Worm (Caenorhabditis elegans): ENCODE data around the gene srg-15.

srg-15 gene

DNA sequence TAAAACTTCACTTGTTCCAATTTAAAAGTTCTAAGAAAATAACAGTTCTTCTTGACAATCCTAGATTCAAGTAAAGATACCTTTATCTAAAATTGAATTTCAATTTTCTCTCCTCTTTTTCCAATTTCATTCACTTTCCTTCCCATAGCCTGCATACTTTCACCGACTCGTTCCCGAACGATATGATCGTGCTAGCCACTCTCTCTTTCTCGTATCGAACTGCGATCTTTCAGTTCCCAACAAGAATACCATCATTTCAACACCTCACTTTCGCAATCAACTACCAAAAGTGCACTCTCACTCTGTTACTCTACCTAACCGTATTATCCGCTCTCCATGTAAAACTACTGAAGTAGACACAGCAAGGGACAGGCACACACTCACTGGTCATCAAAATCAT is 39.8 kb upstream of the srg-15 start:
- TF ChIP-seq unc-62 (GFP tag; optimal IDR thresholded peaks at IDR 0.05) (no peak), lin-14 (GFP tag; optimal IDR thresholded peaks at IDR 0.05) (peak; percentile 28), snu-23 (GFP tag; optimal IDR thresholded peaks at IDR 0.05) (peak; percentile 1), blmp-1 (tag; optimal IDR thresholded peaks at IDR 0.05) (peak; percentile 95), isw-1 (GFP tag; IDR thresholded peaks at IDR 0.05) (no peak), skn-1 (tag; optimal IDR thresholded peaks at IDR 0.05) (peak; percentile 60)

DNA sequence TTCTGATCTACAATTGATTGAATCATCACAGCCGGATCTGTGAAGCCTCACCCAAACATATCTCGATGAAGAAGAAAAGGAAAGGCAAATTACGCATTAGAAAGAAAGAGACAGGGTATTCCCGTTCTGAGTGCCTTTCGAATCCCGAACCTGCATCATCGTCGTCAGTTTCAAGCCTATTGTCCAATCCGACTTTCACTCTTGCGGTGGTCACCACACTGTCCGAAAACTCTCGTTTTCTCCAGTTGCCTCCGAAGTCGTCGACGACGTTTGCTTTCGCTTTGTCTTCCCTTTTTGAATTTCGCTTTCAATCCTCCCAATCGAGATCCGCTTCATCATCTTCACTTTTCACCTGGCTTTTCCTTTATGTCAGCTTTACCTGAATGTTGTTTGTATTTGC is 38.9 kb upstream of the srg-15 start:
- no peak for TF ChIP-seq nhr-237 (tag; optimal IDR thresholded peaks at IDR 0.05)
- TF ChIP-seq unc-86 (tag; optimal IDR thresholded peaks at IDR 0.05), result no peak
- TF ChIP-seq ztf-4 (tag; optimal IDR thresholded peaks at IDR 0.05), result no peak
- no peak for TF ChIP-seq nhr-12 (tag; optimal IDR thresholded peaks at IDR 0.05)
- TF ChIP-seq tbx-2 (tag; optimal IDR thresholded peaks at IDR 0.05), result no peak
- TF ChIP-seq blmp-1 (tag; optimal IDR thresholded peaks at IDR 0.05), result peak; percentile 100
- TF ChIP-seq unc-30 (tag; optimal IDR thresholded peaks at IDR 0.05), result no peak

DNA sequence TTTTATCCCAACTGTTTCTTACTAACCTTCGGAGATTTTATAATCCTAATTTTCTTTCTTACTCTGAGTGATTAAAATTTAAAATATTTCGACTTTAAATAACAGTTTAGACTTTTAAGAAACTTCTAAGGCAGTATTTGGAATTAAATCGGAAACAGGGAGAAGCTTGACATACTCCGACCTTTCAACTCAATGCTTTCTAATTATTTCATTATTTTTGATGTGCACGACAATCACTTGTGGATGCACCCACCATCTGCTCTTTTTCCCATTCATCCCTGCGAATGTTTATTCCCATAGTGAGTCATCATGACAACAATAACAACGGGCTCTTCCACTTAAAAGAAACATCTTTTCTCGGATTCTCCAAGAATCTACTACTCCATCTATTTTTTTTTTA is 38.4 kb upstream of the srg-15 start:
- TF ChIP-seq efl-1 (optimal IDR thresholded peaks at IDR 0.05) (no peak), efl-1 (GFP tag; optimal IDR thresholded peaks at IDR 0.05 in 1 of 2) (peak in 1 of 2 experiments; percentile 64), fkh-10 (GFP tag; optimal IDR thresholded peaks at IDR 0.05) (no peak), fos-1 (tag; optimal IDR thresholded peaks at IDR 0.05) (no peak), unc-130 (tag; optimal IDR thresholded peaks at IDR 0.05) (no peak)

DNA sequence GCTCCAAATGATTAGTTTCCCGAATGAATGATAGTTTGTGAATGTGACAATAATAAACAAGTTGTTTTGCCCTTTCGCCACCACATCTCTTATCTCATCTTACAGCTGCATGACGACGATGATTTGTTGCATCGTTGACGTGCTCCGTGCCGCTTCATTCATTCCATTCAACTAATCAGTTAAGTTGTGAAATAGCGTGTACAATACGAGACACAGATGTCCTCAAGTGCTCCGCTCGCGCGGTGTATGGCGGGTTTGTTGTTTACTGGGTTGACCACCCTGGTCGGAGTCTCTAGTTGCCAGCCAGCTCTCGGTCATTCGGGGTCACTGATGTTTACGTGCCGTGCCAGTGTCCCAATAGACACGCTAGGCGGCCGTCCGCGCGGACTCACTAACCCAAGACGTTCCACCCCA is 37.7 kb upstream of the srg-15 start:
- TF ChIP-seq ztf-11 (tag; optimal IDR thresholded peaks at IDR 0.05) (no peak), nhr-237 (tag; optimal IDR thresholded peaks at IDR 0.05) (no peak), F16B12.6 (tag; optimal IDR thresholded peaks at IDR 0.05) (no peak)

DNA sequence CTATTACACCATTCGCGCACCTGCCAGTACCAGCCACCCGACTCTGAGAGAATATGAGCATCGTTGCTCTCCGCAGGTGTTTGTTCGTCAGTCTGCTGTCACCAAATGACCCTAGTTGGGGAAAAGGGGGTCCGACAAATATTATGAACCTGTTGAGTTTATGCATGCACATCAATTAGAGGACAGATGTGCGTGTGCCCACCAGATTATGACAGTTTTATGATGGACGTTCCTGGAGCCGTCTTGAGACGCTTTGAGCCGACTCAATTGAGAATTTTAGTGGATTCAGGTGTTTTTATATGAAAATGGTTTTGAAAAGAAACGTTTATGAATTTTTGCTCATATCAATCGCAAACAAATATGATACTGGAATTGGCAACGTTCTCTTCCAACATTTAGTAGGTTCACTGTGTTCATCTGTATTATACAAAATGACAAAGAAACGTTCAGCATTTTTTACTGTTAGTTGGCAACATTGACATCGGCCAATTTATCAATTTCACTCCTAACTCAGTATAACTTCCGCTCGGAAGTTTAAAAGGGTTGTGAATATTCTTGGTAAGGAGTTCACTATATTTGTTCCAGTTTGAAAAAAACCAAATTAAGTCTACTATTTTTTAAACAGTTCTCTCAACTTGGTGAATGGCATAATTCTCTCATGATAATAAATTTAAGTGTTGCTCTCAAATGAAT is 37.2 kb upstream of the srg-15 start:
- no peak for TF ChIP-seq fkh-10 (GFP tag; optimal IDR thresholded peaks at IDR 0.05)
- TF ChIP-seq sox-4 (tag; optimal IDR thresholded peaks at IDR 0.05), result no peak
- TF ChIP-seq fkh-8 (tag; optimal IDR thresholded peaks at IDR 0.05), result no peak
- TF ChIP-seq lin-15B (tag; optimal IDR thresholded peaks at IDR 0.05), result no peak
- TF ChIP-seq sptf-1 (tag; optimal IDR thresholded peaks at IDR 0.05), result no peak
- no peak for TF ChIP-seq irx-1 (tag; optimal IDR thresholded peaks at IDR 0.05)
- no peak for TF ChIP-seq jun-1 (tag; optimal IDR thresholded peaks at IDR 0.05)
- no peak for TF ChIP-seq sup-37 (GFP tag; optimal IDR thresholded peaks at IDR 0.05)
- no peak for TF ChIP-seq unc-130 (tag; optimal IDR thresholded peaks at IDR 0.05)
- TF ChIP-seq mep-1 (tag; optimal IDR thresholded peaks at IDR 0.05), result no peak
- no peak for TF ChIP-seq egl-27 (tag; optimal IDR thresholded peaks at IDR 0.05)
- no peak for TF ChIP-seq mab-9 (GFP tag; IDR thresholded peaks at IDR 0.05)
- TF ChIP-seq alr-1 (tag; optimal IDR thresholded peaks at IDR 0.05; ENCODE audit: borderline replicate concordance), result no peak
- TF ChIP-seq unc-86 (tag; optimal IDR thresholded peaks at IDR 0.05), result no peak
- TF ChIP-seq snu-23 (GFP tag; optimal IDR thresholded peaks at IDR 0.05), result peak; percentile 59
- no peak for TF ChIP-seq pag-3 (tag; optimal IDR thresholded peaks at IDR 0.05; ENCODE audit: borderline replicate concordance, insufficient read depth)
- peak; percentile 60 for TF ChIP-seq lir-3 (tag; optimal IDR thresholded peaks at IDR 0.05; ENCODE audit: poor library complexity)
- peak in 1 of 2 experiments; percentile 46 for TF ChIP-seq lsy-2 (tag; optimal IDR thresholded peaks at IDR 0.05)
- no peak for TF ChIP-seq zip-4 (GFP tag; optimal IDR thresholded peaks at IDR 0.05)
- TF ChIP-seq mef-2 (tag; optimal IDR thresholded peaks at IDR 0.05), result no peak
- no peak for TF ChIP-seq nhr-237 (tag; optimal IDR thresholded peaks at IDR 0.05)
- TF ChIP-seq ztf-11 (tag; optimal IDR thresholded peaks at IDR 0.05), result peak in 1 of 2 experiments; percentile 34
- TF ChIP-seq nhr-90 (tag; optimal IDR thresholded peaks at IDR 0.05; ENCODE audit: poor library complexity), result peak; percentile 82
- TF ChIP-seq nhr-77 (tag; optimal IDR thresholded peaks at IDR 0.05), result no peak
- TF ChIP-seq tlp-1 (tag; optimal IDR thresholded peaks at IDR 0.05), result no peak
- TF ChIP-seq C04F5.9 (tag; optimal IDR thresholded peaks at IDR 0.05), result peak; percentile 21
- TF ChIP-seq ama-1 (optimal IDR thresholded peaks at IDR 0.05), result peak; percentile 90
- peak; percentile 55 for TF ChIP-seq nhr-85 (tag)
- TF ChIP-seq unc-98 (GFP tag; IDR thresholded peaks at IDR 0.05), result no peak
- TF ChIP-seq ceh-82 (tag; optimal IDR thresholded peaks at IDR 0.05), result no peak
- TF ChIP-seq nhr-84 (tag; optimal IDR thresholded peaks at IDR 0.05), result no peak
- peak in 1 of 2 experiments; percentile 33 for TF ChIP-seq efl-1 (optimal IDR thresholded peaks at IDR 0.05)
- peak in 1 of 2 experiments; percentile 84 for TF ChIP-seq efl-1 (GFP tag; optimal IDR thresholded peaks at IDR 0.05 in 1 of 2)
